Worm (Caenorhabditis elegans): ENCODE results near the gene aakb-1.

The aakb-1 gene

DNA sequence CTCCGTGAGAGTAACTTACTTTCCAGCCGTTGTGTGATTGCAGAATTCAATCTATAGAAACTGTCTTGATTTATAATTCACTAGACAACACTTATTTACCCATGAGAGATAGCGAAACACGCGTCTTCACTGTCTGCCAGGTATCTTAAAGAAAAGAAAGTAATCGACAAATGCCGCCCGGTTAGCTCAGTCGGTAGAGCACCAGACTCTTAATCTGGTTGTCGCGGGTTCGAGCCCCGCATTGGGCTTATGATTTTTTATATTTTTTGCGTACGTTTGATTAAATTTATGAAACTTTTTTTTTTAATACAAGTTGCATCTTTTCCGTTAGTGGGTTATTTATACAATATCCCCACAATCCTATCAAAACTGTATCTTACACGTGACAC is 26.5 kb downstream of the aakb-1 start (continued):
- TF ChIP-seq daf-16 (GFP tag; optimal IDR thresholded peaks at IDR 0.05) (no peak), daf-16 (tag; optimal IDR thresholded peaks at IDR 0.05) (peak; percentile 62), ztf-11 (tag; optimal IDR thresholded peaks at IDR 0.05) (no peak), arid-1 (GFP tag; conservative IDR thresholded peaks at IDR 0.05) (peak; percentile 59), T20F7.1 (GFP tag; optimal IDR thresholded peaks at IDR 0.05) (no peak), F10B5.3 (tag; optimal IDR thresholded peaks at IDR 0.05) (no peak), dmd-8 (GFP tag; IDR thresholded peaks at IDR 0.05) (peak; percentile 77; the same call in 1 of the 2 replicates), madf-9 (GFP tag; conservative IDR thresholded peaks at IDR 0.05) (peak; percentile 82), F26F4.8 (GFP tag; conservative IDR thresholded peaks at IDR 0.05) (peak; percentile 68; the same call in 1 of the 2 replicates), lin-38 (GFP tag; IDR thresholded peaks at IDR 0.05) (no peak)

DNA sequence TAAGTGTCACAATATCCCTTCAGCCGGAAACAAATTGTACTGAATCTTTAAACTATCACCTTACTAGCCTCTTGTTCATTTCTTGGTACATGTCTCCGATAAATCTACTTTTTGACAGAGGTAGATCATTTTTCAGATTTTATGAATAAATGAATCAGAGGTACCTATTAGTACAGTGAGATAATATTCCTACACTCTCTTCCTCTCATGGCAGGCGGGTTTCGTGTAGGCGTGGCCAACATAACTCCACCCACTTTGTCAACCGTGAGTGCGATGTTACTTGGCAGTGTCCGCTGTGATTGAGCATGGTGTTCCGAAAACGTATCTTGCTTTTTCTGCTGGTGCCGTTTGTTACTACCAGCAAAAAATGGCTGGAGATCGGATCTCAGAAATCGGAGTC is 29.7 kb downstream of the aakb-1 start, which contains the start of gene F55F3.4:
Gene F55F3.4 (plus strand): TSS at position 301 of the 400 bp plus-strand sequence.
- no peak for TF ChIP-seq dve-1 (tag; optimal IDR thresholded peaks at IDR 0.05; ENCODE audit: insufficient read depth)
- no peak for TF ChIP-seq cey-2 (tag; optimal IDR thresholded peaks at IDR 0.05; ENCODE audit: borderline replicate concordance, insufficient read depth)
- no peak for TF ChIP-seq aly-2 (tag; optimal IDR thresholded peaks at IDR 0.05)
- no peak for TF ChIP-seq ztf-7 (tag; optimal IDR thresholded peaks at IDR 0.05)
- no peak for TF ChIP-seq F49E8.2 (tag; optimal IDR thresholded peaks at IDR 0.05; ENCODE audit: borderline replicate concordance)
- no peak for TF ChIP-seq ceh-62 (tag; optimal IDR thresholded peaks at IDR 0.05)
- no peak for TF ChIP-seq Y105C5A.15 (GFP tag; IDR thresholded peaks at IDR 0.05)
- no peak for TF ChIP-seq lim-7 (GFP tag; IDR thresholded peaks at IDR 0.05)
- TF ChIP-seq madf-5 (GFP tag; IDR thresholded peaks at IDR 0.05): no peak
- no peak for TF ChIP-seq snpc-4 (tag; optimal IDR thresholded peaks at IDR 0.05)
- no peak for TF ChIP-seq duxl-1 (tag; optimal IDR thresholded peaks at IDR 0.05; ENCODE audit: poor library complexity)
- TF ChIP-seq daf-19 (GFP tag; conservative IDR thresholded peaks at IDR 0.05): no peak

DNA sequence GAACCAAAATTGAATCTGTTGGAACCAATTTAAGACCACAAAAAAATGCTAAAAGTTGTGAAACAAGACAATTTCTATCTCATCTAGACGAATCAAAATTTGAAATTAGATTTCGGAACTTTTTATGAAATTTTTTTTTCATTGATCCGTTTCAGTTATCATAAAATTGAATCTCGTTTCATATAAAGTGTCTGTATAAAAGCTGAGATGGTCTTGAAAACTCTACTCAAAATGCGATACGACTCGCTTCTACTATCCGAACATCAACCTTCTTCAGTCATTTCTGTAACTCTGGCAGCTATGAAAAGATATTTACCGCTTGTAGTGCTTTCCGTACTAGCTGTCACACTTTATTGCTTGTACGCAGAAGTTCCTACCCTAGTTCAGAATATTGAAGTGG is 35.0 kb downstream of the aakb-1 start, which contains the start of gene ZK1086.3:
Gene ZK1086.3 (plus strand): TSS at position 301 of the 400 bp plus-strand sequence.
- TF ChIP-seq ceh-82 (tag; optimal IDR thresholded peaks at IDR 0.05): no peak
- TF ChIP-seq F26F4.8 (GFP tag; conservative IDR thresholded peaks at IDR 0.05): no peak
- no peak for TF ChIP-seq dmd-8 (GFP tag; IDR thresholded peaks at IDR 0.05)

DNA sequence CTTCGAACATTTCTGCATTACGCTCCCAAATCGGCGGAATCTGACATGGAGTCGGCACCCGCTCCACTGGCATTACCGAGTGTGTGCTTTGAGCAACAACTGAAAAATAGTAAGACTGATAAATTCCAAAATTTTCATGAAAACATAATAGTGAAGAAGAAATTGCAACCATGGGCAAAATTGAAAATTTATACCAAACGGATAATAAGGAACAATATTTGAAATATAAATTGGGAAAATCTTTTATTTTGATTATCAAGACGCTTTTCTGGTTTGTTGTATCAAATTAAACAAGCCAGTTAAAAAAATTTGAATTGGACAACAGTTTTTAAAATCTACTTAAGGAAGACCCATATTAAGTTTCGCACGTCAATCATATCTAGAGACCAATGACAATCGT is 38.0 kb downstream of the aakb-1 start, which contains the start of gene ZK1086.2:
Gene ZK1086.2 (minus strand): TSS at position 101 of the 400 bp plus-strand sequence.
- TF ChIP-seq mxl-3 (GFP tag; optimal IDR thresholded peaks at IDR 0.05) (no peak), sdz-12 (GFP tag; optimal IDR thresholded peaks at IDR 0.05) (no peak), madf-5 (GFP tag; IDR thresholded peaks at IDR 0.05) (no peak), nhr-41 (GFP tag; IDR thresholded peaks at IDR 0.05) (no peak), mdl-1 (tag; optimal IDR thresholded peaks at IDR 0.05) (no peak), nhr-48 (tag; optimal IDR thresholded peaks at IDR 0.05) (no peak), snpc-1.2 (GFP tag; IDR thresholded peaks at IDR 0.05) (no peak), fkh-10 (GFP tag; optimal IDR thresholded peaks at IDR 0.05) (no peak), attf-4 (tag; optimal IDR thresholded peaks at IDR 0.05) (no peak), zfp-2 (tag; optimal IDR thresholded peaks at IDR 0.05) (no peak), ceh-44 (GFP tag; IDR thresholded peaks at IDR 0.05) (no peak), zip-11 (GFP tag; IDR thresholded peaks at IDR 0.05) (no peak)

DNA sequence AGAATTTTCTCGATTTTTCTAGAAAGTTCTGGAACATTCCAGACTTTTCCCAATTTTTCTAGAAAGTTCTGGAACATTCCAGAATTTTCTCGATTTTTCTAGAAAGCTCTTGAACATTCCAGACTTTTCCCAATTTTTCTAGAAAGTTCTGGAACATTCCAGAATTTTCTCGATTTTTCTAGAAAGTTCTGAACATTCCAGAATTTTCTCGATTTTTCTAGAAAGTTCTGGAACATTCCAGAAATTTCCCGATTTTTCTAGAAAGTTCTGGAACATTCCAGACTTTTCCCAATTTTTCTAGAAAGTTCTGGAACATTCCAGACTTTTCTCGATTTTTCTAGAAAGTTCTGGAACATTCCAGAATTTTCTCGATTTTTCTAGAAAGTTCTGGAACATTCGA is 39.8 kb downstream of the aakb-1 start:
- peak; percentile 10; the same call in 1 of the 2 replicates for TF ChIP-seq mdt-29 (GFP tag; IDR thresholded peaks at IDR 0.05)
- TF ChIP-seq madf-5 (GFP tag; IDR thresholded peaks at IDR 0.05): 0 out of 4 replicates have a peak, but pooled peaks of 1 of the 2 experiments have one; percentile 12
